Worm (Caenorhabditis elegans) whole organism, late embryonic: ENCODE results near the gene Y39H10B.3.

ENCODE experiments used
- ceh-19 ChIP-seq: fragments of 200-800 bp; sonication (Bioruptor generic); optimal IDR thresholded peaks from 2 replicates; lab custom pipeline; 2018; ENCODE audit warnings: mild to moderate bottlenecking, missing genetic modification characterization, missing compliant biosample characterization
- elt-4 ChIP-seq: sonication (generic microtip); optimal IDR thresholded peaks from 2 replicates; lab custom pipeline; 2016; ENCODE audit warnings: missing genetic modification characterization, missing compliant biosample characterization
- fkh-10 ChIP-seq: fragments of 150-350 bp; optimal IDR thresholded peaks from 2 replicates; lab custom pipeline; 2014; ENCODE audit warnings: missing biosample characterization, missing genetic modification reagents, missing genetic modification characterization
- hlh-13 ChIP-seq: fragments of 200-800 bp; sonication (Bioruptor generic); optimal IDR thresholded peaks from 2 replicates; lab custom pipeline; 2018; ENCODE audit warnings: mild to moderate bottlenecking, missing genetic modification characterization, missing compliant biosample characterization
- pqm-1 ChIP-seq: sonication (generic microtip); optimal IDR thresholded peaks from 2 replicates; lab custom pipeline; 2016; ENCODE audit warnings: missing genetic modification characterization, missing compliant biosample characterization

- no peak for TF ChIP-seq ceh-19 (GFP tag; lab: Kevin White, UChicago)
- no peak for TF ChIP-seq fkh-10
- no peak for TF ChIP-seq hlh-13
- no peak for TF ChIP-seq elt-4 (tag; lab: Kevin White, UChicago)
- TF ChIP-seq pqm-1 (tag; lab: Kevin White, UChicago): no peak
These were observed 26.5 kb downstream of the Y39H10B.3 start for ce11 chrV:3697071-3697470.
